Worm (Caenorhabditis elegans): Measurements from ENCODE around the gene gmap-1.

gmap-1 gene

DNA sequence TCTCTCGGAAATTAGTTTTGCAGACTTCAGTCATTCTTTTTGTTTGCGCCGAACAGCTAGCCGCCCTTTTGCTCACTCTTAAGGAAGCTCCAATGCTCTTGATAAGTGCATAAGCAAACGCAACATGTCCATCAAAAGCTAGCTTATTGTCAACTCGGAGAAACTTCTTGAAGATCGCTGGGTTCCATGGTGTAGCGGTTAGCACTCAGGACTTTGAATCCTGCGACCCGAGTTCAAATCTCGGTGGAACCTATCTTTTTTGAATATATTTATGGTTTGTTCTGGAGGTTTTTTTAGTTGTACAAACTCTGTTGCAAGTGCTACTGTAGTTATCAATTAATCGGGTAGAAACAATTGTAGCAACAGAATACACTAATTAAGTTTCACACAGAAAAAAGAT is 2.7 kb upstream of the gmap-1 start:
- no peak for TF ChIP-seq ceh-36 (tag; optimal IDR thresholded peaks at IDR 0.05)
- no peak for TF ChIP-seq pes-1 (GFP tag; IDR thresholded peaks at IDR 0.05)
- TF ChIP-seq hmg-4 (GFP tag; optimal IDR thresholded peaks at IDR 0.05) = no peak
- TF ChIP-seq tbx-37 (GFP tag; conservative IDR thresholded peaks at IDR 0.05) = no peak
- no peak for TF ChIP-seq tra-4 (tag; optimal IDR thresholded peaks at IDR 0.05)
- TF ChIP-seq flt-1 (GFP tag; IDR thresholded peaks at IDR 0.05) = no peak
- TF ChIP-seq hnd-1 (tag; optimal IDR thresholded peaks at IDR 0.05) = no peak
- no peak for TF ChIP-seq F13C5.2 (tag; optimal IDR thresholded peaks at IDR 0.05)
- TF ChIP-seq B0310.2 (tag; optimal IDR thresholded peaks at IDR 0.05) = no peak
- no peak for TF ChIP-seq sea-1 (GFP tag; conservative IDR thresholded peaks at IDR 0.05)
- TF ChIP-seq ama-1 (optimal IDR thresholded peaks at IDR 0.05) = no peak
- TF ChIP-seq scrt-1 (GFP tag; IDR thresholded peaks at IDR 0.05) = no peak
- TF ChIP-seq ceh-13 (GFP tag; optimal IDR thresholded peaks at IDR 0.05) = no peak
- no peak for TF ChIP-seq tbx-11 (GFP tag; IDR thresholded peaks at IDR 0.05)
- no peak for TF ChIP-seq ets-7 (tag; optimal IDR thresholded peaks at IDR 0.05)
- no peak for TF ChIP-seq hmbx-1 (tag; optimal IDR thresholded peaks at IDR 0.05)
- TF ChIP-seq aly-1 (tag; optimal IDR thresholded peaks at IDR 0.05) = no peak

- TF ChIP-seq ceh-13 (GFP tag; optimal IDR thresholded peaks at IDR 0.05) (no peak), scrt-1 (GFP tag; IDR thresholded peaks at IDR 0.05) (no peak), ama-1 (optimal IDR thresholded peaks at IDR 0.05) (no peak), hmbx-1 (tag; optimal IDR thresholded peaks at IDR 0.05) (no peak), ceh-36 (tag; optimal IDR thresholded peaks at IDR 0.05) (no peak), B0310.2 (tag; optimal IDR thresholded peaks at IDR 0.05) (no peak), tbx-37 (GFP tag; conservative IDR thresholded peaks at IDR 0.05) (no peak), pes-1 (GFP tag; IDR thresholded peaks at IDR 0.05) (no peak), sea-1 (GFP tag; conservative IDR thresholded peaks at IDR 0.05) (no peak), aly-1 (tag; optimal IDR thresholded peaks at IDR 0.05) (no peak), tbx-11 (GFP tag; IDR thresholded peaks at IDR 0.05) (no peak), hmg-4 (GFP tag; optimal IDR thresholded peaks at IDR 0.05) (no peak)
Measured at ce11 chrX:12935694-12936093, 916 bp upstream of the gmap-1 start.

DNA sequence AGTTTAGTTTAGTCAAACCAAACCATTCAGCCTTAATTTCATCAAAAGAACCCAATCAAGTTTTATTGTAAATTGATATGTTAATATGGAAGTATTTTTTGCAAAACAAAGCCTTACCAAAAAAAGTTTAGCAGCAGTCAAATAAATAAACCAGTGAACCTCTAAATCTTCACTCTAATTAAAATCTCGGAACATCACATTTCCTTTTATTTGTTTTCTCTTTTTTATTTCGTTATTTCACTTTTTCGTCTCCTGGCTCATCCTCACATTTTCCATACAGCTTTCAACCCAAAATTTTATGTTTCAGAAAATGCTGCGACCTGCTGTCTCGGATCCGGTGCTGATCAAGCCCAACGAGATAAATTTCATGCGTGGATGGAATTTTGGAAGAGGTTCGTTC is 4.8 kb downstream of the gmap-1 start, which contains the start of gene C34E7.3:
TSS of gene C34E7.3 (plus strand) at position 301 of the 400 bp plus-strand sequence.
- no peak for TF ChIP-seq scrt-1 (GFP tag; IDR thresholded peaks at IDR 0.05)
- no peak for TF ChIP-seq ets-7 (tag; optimal IDR thresholded peaks at IDR 0.05)
- no peak for TF ChIP-seq tbx-37 (GFP tag; conservative IDR thresholded peaks at IDR 0.05)
- no peak for TF ChIP-seq hmbx-1 (tag; optimal IDR thresholded peaks at IDR 0.05)
- TF ChIP-seq hnd-1 (tag; optimal IDR thresholded peaks at IDR 0.05) = no peak
- TF ChIP-seq hmg-4 (GFP tag; optimal IDR thresholded peaks at IDR 0.05) = no peak

ce11 chrX:12928753-12929152 is 6.0 kb downstream of the gmap-1 start:
- no peak for TF ChIP-seq hmbx-1 (tag; optimal IDR thresholded peaks at IDR 0.05)
- no peak for TF ChIP-seq ama-1 (optimal IDR thresholded peaks at IDR 0.05)
- TF ChIP-seq hnd-1 (tag; optimal IDR thresholded peaks at IDR 0.05) = no peak
- TF ChIP-seq ceh-13 (GFP tag; optimal IDR thresholded peaks at IDR 0.05) = no peak
- TF ChIP-seq pes-1 (GFP tag; IDR thresholded peaks at IDR 0.05) = no peak
- no peak for TF ChIP-seq scrt-1 (GFP tag; IDR thresholded peaks at IDR 0.05)

- TF ChIP-seq hmg-4 (GFP tag; optimal IDR thresholded peaks at IDR 0.05) = no peak
- no peak for TF ChIP-seq pes-1 (GFP tag; IDR thresholded peaks at IDR 0.05)
- no peak for TF ChIP-seq ets-7 (tag; optimal IDR thresholded peaks at IDR 0.05)
- TF ChIP-seq tbx-37 (GFP tag; conservative IDR thresholded peaks at IDR 0.05) = no peak
- TF ChIP-seq ceh-36 (tag; optimal IDR thresholded peaks at IDR 0.05) = no peak
- no peak for TF ChIP-seq tra-4 (tag; optimal IDR thresholded peaks at IDR 0.05)
- TF ChIP-seq ceh-13 (GFP tag; optimal IDR thresholded peaks at IDR 0.05) = no peak
- no peak for TF ChIP-seq ama-1 (optimal IDR thresholded peaks at IDR 0.05)
- TF ChIP-seq hmbx-1 (tag; optimal IDR thresholded peaks at IDR 0.05) = no peak
- no peak for TF ChIP-seq B0310.2 (tag; optimal IDR thresholded peaks at IDR 0.05)
- no peak for TF ChIP-seq scrt-1 (GFP tag; IDR thresholded peaks at IDR 0.05)
- TF ChIP-seq hnd-1 (tag; optimal IDR thresholded peaks at IDR 0.05) = no peak
- no peak for TF ChIP-seq tbx-11 (GFP tag; IDR thresholded peaks at IDR 0.05)
- TF ChIP-seq flt-1 (GFP tag; IDR thresholded peaks at IDR 0.05) = no peak
- TF ChIP-seq sea-1 (GFP tag; conservative IDR thresholded peaks at IDR 0.05) = no peak
- no peak for TF ChIP-seq F13C5.2 (tag; optimal IDR thresholded peaks at IDR 0.05)
- TF ChIP-seq aly-1 (tag; optimal IDR thresholded peaks at IDR 0.05) = no peak
Measured at ce11 chrX:12926998-12927397, 7.8 kb downstream of the gmap-1 start.

ce11 chrX:12918454-12918853 is 16.3 kb downstream of the gmap-1 start:
- no peak for TF ChIP-seq sea-1 (GFP tag; conservative IDR thresholded peaks at IDR 0.05)
- no peak for TF ChIP-seq aly-1 (tag; optimal IDR thresholded peaks at IDR 0.05)
- TF ChIP-seq flt-1 (GFP tag; IDR thresholded peaks at IDR 0.05) = no peak
- TF ChIP-seq B0310.2 (tag; optimal IDR thresholded peaks at IDR 0.05) = no peak
- no peak for TF ChIP-seq scrt-1 (GFP tag; IDR thresholded peaks at IDR 0.05)
- TF ChIP-seq hmg-4 (GFP tag; optimal IDR thresholded peaks at IDR 0.05) = no peak
- TF ChIP-seq tbx-11 (GFP tag; IDR thresholded peaks at IDR 0.05) = no peak
- no peak for TF ChIP-seq pes-1 (GFP tag; IDR thresholded peaks at IDR 0.05)

- TF ChIP-seq ceh-13 (GFP tag; optimal IDR thresholded peaks at IDR 0.05) (no peak), hmg-4 (GFP tag; optimal IDR thresholded peaks at IDR 0.05) (no peak), tbx-11 (GFP tag; IDR thresholded peaks at IDR 0.05) (no peak), F13C5.2 (tag; optimal IDR thresholded peaks at IDR 0.05) (no peak), tra-4 (tag; optimal IDR thresholded peaks at IDR 0.05) (no peak), hnd-1 (tag; optimal IDR thresholded peaks at IDR 0.05) (no peak), ama-1 (optimal IDR thresholded peaks at IDR 0.05) (no peak), aly-1 (tag; optimal IDR thresholded peaks at IDR 0.05) (no peak), scrt-1 (GFP tag; IDR thresholded peaks at IDR 0.05) (no peak), tbx-37 (GFP tag; conservative IDR thresholded peaks at IDR 0.05) (no peak), ceh-36 (tag; optimal IDR thresholded peaks at IDR 0.05) (no peak), ets-7 (tag; optimal IDR thresholded peaks at IDR 0.05) (no peak), pes-1 (GFP tag; IDR thresholded peaks at IDR 0.05) (no peak)
Measured at ce11 chrX:12916418-12916817, 18.4 kb downstream of the gmap-1 start.

- no peak for TF ChIP-seq pes-1 (GFP tag; IDR thresholded peaks at IDR 0.05)
- no peak for TF ChIP-seq flt-1 (GFP tag; IDR thresholded peaks at IDR 0.05)
- no peak for TF ChIP-seq tbx-37 (GFP tag; conservative IDR thresholded peaks at IDR 0.05)
- TF ChIP-seq ets-7 (tag; optimal IDR thresholded peaks at IDR 0.05) = no peak
- TF ChIP-seq B0310.2 (tag; optimal IDR thresholded peaks at IDR 0.05) = no peak
- TF ChIP-seq aly-1 (tag; optimal IDR thresholded peaks at IDR 0.05) = no peak
Measured at ce11 chrX:12915693-12916092, 19.1 kb downstream of the gmap-1 start.
